Fruit fly (Drosophila melanogaster): ENCODE results near the gene Ets65A.

The Ets65A gene

dm6 chr3L:6076429-6076828 lies 21.0 kb upstream of the Ets65A start, which contains the start of gene ssp6:
Gene ssp6 (plus strand): TSS chr3L:6076722.
- no peak for TF ChIP-seq grau (tag; optimal IDR thresholded peaks at IDR 0.05)
- TF ChIP-seq B-H1 (GFP tag; IDR thresholded peaks at IDR 0.05), result no peak
- TF ChIP-seq Hsf (GFP tag; optimal IDR thresholded peaks at IDR 0.05), result no peak
- no peak for TF ChIP-seq CG14050 (GFP tag; IDR thresholded peaks at IDR 0.05)
- 0 out of 2 replicates have a peak, but pooled peaks have one; percentile 9 for TF ChIP-seq sob (GFP tag; IDR thresholded peaks at IDR 0.05)
- no peak for TF ChIP-seq CG6689 (GFP tag; IDR thresholded peaks at IDR 0.05)
- no peak for TF ChIP-seq mld (GFP tag; IDR thresholded peaks at IDR 0.05; ENCODE audit: partially characterized antibody)
- 0 out of 4 replicates have a peak, but pooled peaks have one; percentile 17 for TF ChIP-seq chinmo (GFP tag; IDR thresholded peaks at IDR 0.05; ENCODE audit: partially characterized antibody)
- TF ChIP-seq Deaf1 (tag; optimal IDR thresholded peaks at IDR 0.05), result peak; percentile 51
- peak; percentile 75 for TF ChIP-seq abd-A (tag; optimal IDR thresholded peaks at IDR 0.05)
- TF ChIP-seq Med (GFP tag), result peak; percentile 39
- peak; percentile 85 for TF ChIP-seq scrt (GFP tag; optimal IDR thresholded peaks at IDR 0.05)
- peak; percentile 82 for TF ChIP-seq ewg (GFP tag; optimal IDR thresholded peaks at IDR 0.05)
- TF ChIP-seq Ets65A (GFP tag), result peak; percentile 56
- peak; percentile 13 for TF ChIP-seq kni (GFP tag; optimal IDR thresholded peaks at IDR 0.05)
- TF ChIP-seq croc (GFP tag; conservative IDR thresholded peaks at IDR 0.05), result no peak

DNA sequence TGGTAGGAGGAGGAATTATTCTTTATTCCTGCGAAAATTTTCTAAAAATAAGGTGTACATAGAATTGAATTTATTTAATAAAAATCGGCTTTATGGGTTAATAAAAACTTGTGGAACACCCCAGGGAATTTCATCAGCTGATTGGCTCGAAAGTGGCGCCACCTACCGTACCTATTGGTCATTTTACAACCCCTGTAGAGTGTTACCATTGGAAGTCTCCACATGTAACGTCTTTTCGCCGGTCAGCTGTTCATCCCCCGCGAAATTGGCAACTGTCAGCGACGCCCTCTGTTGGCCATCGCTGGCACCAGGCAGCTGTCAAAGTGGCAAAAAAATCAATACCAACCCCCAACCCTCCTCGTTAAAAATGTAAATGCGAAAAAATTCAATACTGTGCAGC lies 14.9 kb upstream of the Ets65A start, which contains the start of gene CG13293:
Gene CG13293, plus strand, starts transcription at position 323 of the 400 bp plus-strand sequence.
- TF ChIP-seq CG10979 (tag; optimal IDR thresholded peaks at IDR 0.05) (peak; percentile 16), sc (optimal IDR thresholded peaks at IDR 0.05) (no peak), sc (GFP tag; optimal IDR thresholded peaks at IDR 0.05) (no peak), E2f2 (GFP tag; IDR thresholded peaks at IDR 0.05) (no peak), CG4424 (GFP tag; optimal IDR thresholded peaks at IDR 0.05) (no peak), dimm (GFP tag; IDR thresholded peaks at IDR 0.05) (no peak), hb (GFP tag; IDR thresholded peaks at IDR 0.05; ENCODE audit: partially characterized antibody) (no peak), CG17829 (tag; optimal IDR thresholded peaks at IDR 0.05) (peak; percentile 5), crol (GFP tag; IDR thresholded peaks at IDR 0.05) (no peak), CG13296 (GFP tag; optimal IDR thresholded peaks at IDR 0.05) (no peak), CG14965 (GFP tag; optimal IDR thresholded peaks at IDR 0.05; ENCODE audit: borderline replicate concordance) (no peak), CG3726 (GFP tag; IDR thresholded peaks at IDR 0.05) (no peak), NfI (GFP tag; optimal IDR thresholded peaks at IDR 0.05) (no peak), CG1647 (GFP tag; optimal IDR thresholded peaks at IDR 0.05) (no peak), ATbp (GFP tag; optimal IDR thresholded peaks at IDR 0.05) (no peak), her (GFP tag; optimal IDR thresholded peaks at IDR 0.05) (no peak), CG10209 (GFP tag; optimal IDR thresholded peaks at IDR 0.05) (no peak), CG6765 (GFP tag; optimal IDR thresholded peaks at IDR 0.05) (no peak), trh (GFP tag; optimal IDR thresholded peaks at IDR 0.05) (no peak), tio (GFP tag; optimal IDR thresholded peaks at IDR 0.05) (no peak), CG12299 (tag; optimal IDR thresholded peaks at IDR 0.05) (no peak), YL-1 (GFP tag; optimal IDR thresholded peaks at IDR 0.05) (peak; percentile 50), gce (GFP tag; IDR thresholded peaks at IDR 0.05) (no peak), CG6175 (GFP tag; IDR thresholded peaks at IDR 0.05) (no peak), ap (GFP tag; IDR thresholded peaks at IDR 0.05) (no peak), CG15269 (tag; optimal IDR thresholded peaks at IDR 0.05) (no peak), Dip3 (GFP tag; optimal IDR thresholded peaks at IDR 0.05) (no peak), prd (optimal IDR thresholded peaks at IDR 0.05) (no peak), prd (GFP tag; IDR thresholded peaks at IDR 0.05) (no peak), al (GFP tag; IDR thresholded peaks at IDR 0.05) (no peak), CG42726 (GFP tag; IDR thresholded peaks at IDR 0.05; ENCODE audit: partially characterized antibody) (no peak), Hr39 (optimal IDR thresholded peaks at IDR 0.05) (no peak), CG12769 (tag; optimal IDR thresholded peaks at IDR 0.05) (no peak), Sox100B (GFP tag; optimal IDR thresholded peaks at IDR 0.05) (no peak), CG2120 (GFP tag; optimal IDR thresholded peaks at IDR 0.05) (no peak), fd96Cb (tag; optimal IDR thresholded peaks at IDR 0.05) (no peak)
